Worm (Caenorhabditis elegans) whole organism, young adult: ENCODE data around the gene F07C3.9.

Source experiments
- B0035.1 ChIP-seq: sonication (generic microtip); optimal IDR thresholded peaks from 2 replicates; lab custom pipeline; 2016; ENCODE audit warnings: missing genetic modification characterization, mild to moderate bottlenecking, missing compliant biosample characterization, missing genotype, missing genetic modification reagents
- C17E4.6 ChIP-seq: fragments of 200-800 bp; sonication (Bioruptor generic); IDR thresholded peaks from 2 replicates; pipeline ENCODE4 v1.3.6; 2022; ENCODE audit warnings: missing genetic modification reagents, missing genetic modification characterization, missing compliant biosample characterization
- F22D6.2 ChIP-seq: sonication (generic microtip); optimal IDR thresholded peaks from 2 replicates; lab custom pipeline; 2016; ENCODE audit warnings: mild to moderate bottlenecking, missing genetic modification characterization, missing compliant biosample characterization
- F23B12.7 ChIP-seq: sonication (generic microtip); optimal IDR thresholded peaks from 2 replicates; lab custom pipeline; 2017; ENCODE audit warnings: missing genetic modification characterization, mild to moderate bottlenecking, missing compliant biosample characterization, antibody characterized with exemption, moderate library complexity; ENCODE audit not compliant: insufficient read depth
- F33H1.4 ChIP-seq: fragments of 200-800 bp; sonication (Bioruptor generic); IDR thresholded peaks from 2 replicates; pipeline ENCODE4 v1.3.6; 2022; ENCODE audit warnings: missing genetic modification reagents, missing genetic modification characterization, missing compliant biosample characterization
- F37B4.10 ChIP-seq: fragments of 200-800 bp; sonication (Bioruptor generic); IDR thresholded peaks from 2 replicates; pipeline ENCODE4 v1.3.6; 2022; ENCODE audit warnings: missing genetic modification characterization, missing compliant biosample characterization
- T07F8.4 ChIP-seq: sonication (generic microtip); optimal IDR thresholded peaks from 2 replicates; lab custom pipeline; 2016; ENCODE audit warnings: mild to moderate bottlenecking, missing genetic modification characterization, moderate library complexity, missing compliant biosample characterization
- T26A5.8 ChIP-seq: sonication (generic microtip); optimal IDR thresholded peaks from 2 replicates; lab custom pipeline; 2016; ENCODE audit warnings: missing genetic modification characterization, missing compliant biosample characterization
- Y56A3A.18 ChIP-seq: fragments of 200-800 bp; sonication (Bioruptor generic); IDR thresholded peaks from 2 replicates; pipeline ENCODE4 v1.3.6; 2022; ENCODE audit warnings: missing genetic modification reagents, missing genetic modification characterization, missing compliant biosample characterization
- Y79H2A.3 ChIP-seq: fragments of 200-800 bp; sonication (Bioruptor generic); conservative IDR thresholded peaks from 2 replicates; pipeline ENCODE4 v1.3.6; 2022; ENCODE audit warnings: missing genetic modification reagents, missing genetic modification characterization, missing compliant biosample characterization
- akir-1 ChIP-seq: fragments of 200-800 bp; sonication (Bioruptor generic); optimal IDR thresholded peaks from 2 replicates; lab custom pipeline; 2018; ENCODE audit warnings: mild to moderate bottlenecking, missing genetic modification characterization, moderate library complexity, missing compliant biosample characterization
- aptf-2 ChIP-seq: fragments of 200-800 bp; sonication (Bioruptor generic); conservative IDR thresholded peaks from 2 replicates; pipeline ENCODE4 v1.3.6; 2022; ENCODE audit warnings: missing genetic modification reagents, missing genetic modification characterization, missing compliant biosample characterization
- atf-7 ChIP-seq: sonication (generic microtip); optimal IDR thresholded peaks from 2 replicates; lab custom pipeline; 2017; ENCODE audit warnings: mild to moderate bottlenecking, missing genetic modification characterization, missing compliant biosample characterization
- bed-2 ChIP-seq: fragments of 200-800 bp; sonication (Bioruptor generic); IDR thresholded peaks from 2 replicates; pipeline ENCODE4 v1.3.6; 2022; ENCODE audit warnings: missing genetic modification reagents, missing genetic modification characterization, missing compliant biosample characterization
- ceh-27 ChIP-seq: fragments of 200-800 bp; sonication (Bioruptor generic); optimal IDR thresholded peaks from 2 replicates; lab custom pipeline; 2018; ENCODE audit warnings: mild to moderate bottlenecking, missing genetic modification characterization, moderate library complexity, missing compliant biosample characterization
- ceh-58 ChIP-seq: fragments of 200-800 bp; sonication (Bioruptor generic); IDR thresholded peaks from 2 replicates; pipeline ENCODE4 v1.3.6; 2022; ENCODE audit warnings: missing genetic modification characterization, missing compliant biosample characterization
- dox-1 ChIP-seq: fragments of 200-800 bp; sonication (Bioruptor generic); IDR thresholded peaks from 2 replicates; pipeline ENCODE4 v1.3.6; 2022; ENCODE audit warnings: missing genetic modification reagents, missing genetic modification characterization, missing compliant biosample characterization
- egl-18 ChIP-seq: fragments of 200-800 bp; sonication (Bioruptor generic); IDR thresholded peaks from 2 replicates; pipeline ENCODE4 v1.3.6; 2022; ENCODE audit warnings: missing genetic modification reagents, missing genetic modification characterization, missing compliant biosample characterization
- ekl-4 ChIP-seq: fragments of 200-800 bp; sonication (Bioruptor generic); IDR thresholded peaks from 2 replicates; pipeline ENCODE4 v1.3.6; 2022; ENCODE audit warnings: missing genetic modification reagents, missing genetic modification characterization, missing compliant biosample characterization
- him-1 ChIP-seq: sonication (generic microtip); optimal IDR thresholded peaks from 2 replicates; lab custom pipeline; 2016; ENCODE audit warnings: missing genotype, missing genetic modification reagents, missing genetic modification characterization, missing compliant biosample characterization
- let-607 ChIP-seq, 2 experiments: fragments of 200-800 bp in 1 of 2; sonication (Bioruptor generic) in 1 of 2; sonication (generic microtip) in 1 of 2; optimal IDR thresholded peaks; 2 replicates each; lab custom pipeline; 2016 to 2018; ENCODE audit warnings: mild to moderate bottlenecking in 2 of 2, missing compliant biosample characterization in 2 of 2, missing genetic modification characterization in 2 of 2, moderate library complexity in 2 of 2, missing genotype in 1 of 2
- lin-54 ChIP-seq: fragments of 200-800 bp; sonication (Bioruptor generic); optimal IDR thresholded peaks from 2 replicates; lab custom pipeline; 2018; ENCODE audit warnings: mild to moderate bottlenecking, missing genetic modification characterization, missing compliant biosample characterization
- madf-10 ChIP-seq: sonication (generic microtip); optimal IDR thresholded peaks from 2 replicates; lab custom pipeline; 2016; ENCODE audit warnings: mild to moderate bottlenecking, missing genetic modification characterization, missing compliant biosample characterization
- madf-3 ChIP-seq: fragments of 200-800 bp; sonication (Bioruptor generic); IDR thresholded peaks from 2 replicates; pipeline ENCODE4 v1.3.6; 2022; ENCODE audit warnings: missing genetic modification reagents, missing genetic modification characterization, missing compliant biosample characterization
- madf-6 ChIP-seq: fragments of 200-800 bp; sonication (Bioruptor generic); IDR thresholded peaks from 2 replicates; pipeline ENCODE4 v1.3.6; 2022; ENCODE audit warnings: missing genetic modification reagents, missing genetic modification characterization, missing compliant biosample characterization
- mes-4 ChIP-seq: sonication (generic microtip); optimal IDR thresholded peaks from 2 replicates; lab custom pipeline; 2016; ENCODE audit warnings: missing genotype, missing genetic modification characterization, missing compliant biosample characterization
- nhr-120 ChIP-seq: fragments of 200-800 bp; sonication (Bioruptor generic); IDR thresholded peaks from 2 replicates; pipeline ENCODE4 v1.3.6; 2022; ENCODE audit warnings: missing genetic modification characterization, missing compliant biosample characterization
- nhr-179 ChIP-seq: sonication (generic microtip); optimal IDR thresholded peaks from 2 replicates; lab custom pipeline; 2016; ENCODE audit warnings: mild to moderate bottlenecking, missing genetic modification characterization, missing compliant biosample characterization
- nhr-80 ChIP-seq: sonication (generic microtip); optimal IDR thresholded peaks from 2 replicates; lab custom pipeline; 2016; ENCODE audit warnings: missing genetic modification characterization, missing compliant biosample characterization
- pbrm-1 ChIP-seq: fragments of 200-800 bp; sonication (Bioruptor generic); IDR thresholded peaks from 2 replicates; pipeline ENCODE4 v1.3.6; 2022; ENCODE audit warnings: missing genetic modification reagents, missing genetic modification characterization, missing compliant biosample characterization
- repo-1 ChIP-seq: sonication (generic microtip); optimal IDR thresholded peaks from 2 replicates; lab custom pipeline; 2017; ENCODE audit warnings: mild to moderate bottlenecking, missing genetic modification characterization, missing compliant biosample characterization
- snpc-3.4 ChIP-seq: sonication (generic microtip); optimal IDR thresholded peaks from 2 replicates; lab custom pipeline; 2017; ENCODE audit warnings: missing genetic modification characterization, mild to moderate bottlenecking, missing compliant biosample characterization, antibody characterized with exemption, moderate library complexity, missing genotype, missing genetic modification reagents
- tbp1 ChIP-seq: fragments of 200-800 bp; sonication (Bioruptor generic); optimal IDR thresholded peaks from 2 replicates; lab custom pipeline; 2018; ENCODE audit warnings: mild to moderate bottlenecking, missing genetic modification characterization, missing compliant biosample characterization
- tbx-9 ChIP-seq: sonication (generic microtip); optimal IDR thresholded peaks from 2 replicates; lab custom pipeline; 2016; ENCODE audit warnings: borderline replicate concordance, missing genetic modification characterization, inconsistent platforms, missing compliant biosample characterization
- unc-130 ChIP-seq: sonication (generic microtip); optimal IDR thresholded peaks from 2 replicates; lab custom pipeline; 2016; ENCODE audit warnings: missing genetic modification reagents, missing genetic modification characterization, missing compliant biosample characterization
- unc-62 ChIP-seq: fragments of 150-350 bp; optimal IDR thresholded peaks from 2 replicates; lab custom pipeline; 2014; ENCODE audit warnings: missing biosample characterization, missing genetic modification reagents, missing genetic modification characterization
- ztf-18 ChIP-seq: sonication (generic microtip); optimal IDR thresholded peaks from 2 replicates; lab custom pipeline; 2016; ENCODE audit warnings: missing genotype, mild to moderate bottlenecking, missing genetic modification characterization, missing compliant biosample characterization

Gene F07C3.9

ce11 chrV:9266399-9266798 is 12.0 kb upstream of the F07C3.9 start, which contains the start of gene slc-17.7:
slc-17.7 (minus strand) TSS chrV:9266499.
- TF ChIP-seq him-1 (tag; lab: Kevin White, UChicago) (no peak), F23B12.7 (tag; lab: Kevin White, UChicago) (no peak), dox-1 (no peak), nhr-179 (no peak), T07F8.4 (tag; lab: Kevin White, UChicago) (no peak), madf-3 (no peak), egl-18 (no peak), ztf-18 (tag; lab: Kevin White, UChicago) (no peak), repo-1 (tag; lab: Kevin White, UChicago) (no peak), F33H1.4 (GFP tag; lab: Robert Waterston, UW) (no peak), bed-2 (GFP tag; lab: Robert Waterston, UW) (no peak), unc-62 (GFP tag; lab: Kevin White, UChicago) (no peak), mes-4 (tag; lab: Kevin White, UChicago) (no peak), Y79H2A.3 (no peak), B0035.1 (tag; lab: Kevin White, UChicago) (no peak), ekl-4 (GFP tag; lab: Robert Waterston, UW) (no peak), T26A5.8 (no peak)

DNA sequence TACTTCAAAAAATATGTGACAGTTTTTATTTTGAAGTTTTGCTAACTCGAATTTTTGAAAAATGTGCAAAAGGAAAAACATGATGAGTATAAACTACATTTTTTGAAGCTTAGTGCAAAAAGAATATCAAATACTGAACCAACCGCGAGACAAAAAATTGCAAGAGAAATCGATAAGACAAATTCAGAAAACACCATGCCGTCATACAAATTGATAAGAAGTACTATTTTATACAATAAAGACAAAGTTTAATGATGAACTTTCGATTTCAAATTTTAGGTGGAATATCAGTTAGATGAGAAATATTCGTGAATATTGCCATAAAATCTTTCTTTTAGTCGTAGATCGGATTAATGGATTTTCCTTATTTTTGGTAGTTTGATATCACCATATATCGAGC is 8.3 kb upstream of the F07C3.9 start:
- TF ChIP-seq nhr-80 (peak; percentile 10), ceh-27 (GFP tag; lab: Kevin White, UChicago) (no peak)

ce11 chrV:9261492-9261891 is 7.0 kb upstream of the F07C3.9 start, which contains the start of gene nhr-36:
nhr-36 (minus strand) TSS chrV:9261592.
- TF ChIP-seq bed-2 (GFP tag; lab: Robert Waterston, UW) (no peak), ceh-58 (no peak), tbx-9 (no peak), pbrm-1 (GFP tag; lab: Robert Waterston, UW) (no peak), nhr-120 (GFP tag; lab: Robert Waterston, UW) (no peak), C17E4.6 (GFP tag; lab: Robert Waterston, UW) (no peak), atf-7 (tag; lab: Kevin White, UChicago) (no peak), unc-130 (GFP tag; lab: Kevin White, UChicago) (no peak), nhr-179 (no peak)
- TF ChIP-seq, all 124 proteins: peak for 0

DNA sequence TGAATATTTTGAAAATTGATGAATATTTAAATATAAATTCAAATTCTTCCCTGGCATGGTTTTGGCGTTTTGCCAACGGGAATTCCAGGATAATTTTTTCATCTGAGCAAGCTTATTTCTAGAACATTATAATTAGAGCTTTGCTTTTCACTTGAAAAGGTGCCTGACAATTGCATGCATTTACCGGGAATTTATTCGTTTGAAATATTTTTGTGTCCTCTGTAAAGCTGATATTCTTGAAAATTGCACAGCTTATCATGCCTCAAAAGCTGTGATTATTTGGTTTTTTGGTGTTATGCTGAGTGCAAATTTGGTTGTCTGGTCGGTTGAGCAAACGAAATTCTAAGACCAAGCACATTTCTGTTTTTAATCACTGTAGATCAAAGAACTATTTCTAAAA is 6.0 kb upstream of the F07C3.9 start:
- no peak for TF ChIP-seq snpc-3.4 (tag; lab: Kevin White, UChicago)
- no peak for TF ChIP-seq akir-1
- TF ChIP-seq F22D6.2 (tag; lab: Kevin White, UChicago) = no peak
- TF ChIP-seq madf-6 (GFP tag; lab: Robert Waterston, UW) = no peak
- TF ChIP-seq lin-54 (GFP tag; lab: Kevin White, UChicago) = no peak
- TF ChIP-seq aptf-2 (GFP tag; lab: Robert Waterston, UW) = no peak
- TF ChIP-seq madf-10 = no peak

DNA sequence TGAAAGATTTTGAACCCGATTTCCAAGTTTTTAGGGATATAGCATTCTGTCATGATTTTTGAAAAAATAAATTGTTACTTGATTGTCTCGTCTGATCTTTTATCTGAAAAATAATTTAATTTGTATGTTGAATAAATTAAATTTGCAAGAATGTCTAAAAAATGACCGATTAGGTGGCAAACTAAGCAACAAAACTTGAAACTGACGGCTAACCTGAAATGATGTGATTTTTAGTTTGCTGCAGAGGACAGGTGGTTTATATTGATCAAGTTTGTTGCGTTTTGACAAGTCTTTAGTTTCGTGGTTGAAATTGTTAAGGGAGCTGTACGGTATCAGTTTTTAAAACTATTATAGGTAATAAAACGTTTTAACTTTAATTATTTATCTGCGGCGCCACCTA is 3.0 kb upstream of the F07C3.9 start, which contains the start of gene F07C3.16:
F07C3.16 (minus strand) TSS at position 101 of the 400 bp plus-strand sequence.
- TF ChIP-seq madf-10 = no peak
- TF ChIP-seq atf-7 (tag; lab: Kevin White, UChicago) = no peak
- no peak for TF ChIP-seq let-607 (tag; optimal IDR thresholded peaks at IDR 0.05; lab: Kevin White, UChicago)
- no peak for TF ChIP-seq tbp1
- no peak for TF ChIP-seq F37B4.10 (GFP tag; lab: Robert Waterston, UW)
- no peak for TF ChIP-seq Y56A3A.18 (GFP tag; lab: Robert Waterston, UW)
- TF ChIP-seq, all 124 proteins: peak for 0
